Worm (Caenorhabditis elegans) whole organism, L3 larva: ENCODE data around the gene spp-28.

Experiments used
- fos-1 ChIP-seq: fragments of 150-350 bp; optimal IDR thresholded peaks from 2 replicates; lab custom pipeline; 2014; ENCODE audit warnings: missing biosample characterization, missing genetic modification characterization
- lin-39 ChIP-seq: fragments of 150-350 bp; optimal IDR thresholded peaks from 2 replicates; lab custom pipeline; 2018; ENCODE audit warnings: missing biosample characterization, missing genetic modification reagents, missing genetic modification characterization
- nfya-1 ChIP-seq: sonication (generic microtip); optimal IDR thresholded peaks from 2 replicates; lab custom pipeline; 2017; ENCODE audit warnings: missing genetic modification characterization, mild to moderate bottlenecking, missing compliant biosample characterization, antibody characterized with exemption, moderate library complexity; ENCODE audit not compliant: insufficient read depth
- nhr-11 ChIP-seq: fragments of 150-350 bp; optimal IDR thresholded peaks from 2 replicates; lab custom pipeline; 2014; ENCODE audit warnings: missing biosample characterization, missing genetic modification characterization
- nhr-23 ChIP-seq: fragments of 150-350 bp; optimal IDR thresholded peaks from 2 replicates; lab custom pipeline; 2014; ENCODE audit warnings: missing biosample characterization, missing genetic modification reagents, missing genetic modification characterization
- nhr-237 ChIP-seq: fragments of 150-350 bp; optimal IDR thresholded peaks from 2 replicates; lab custom pipeline; 2014; ENCODE audit warnings: missing biosample characterization, missing genetic modification characterization
- nhr-28 ChIP-seq: fragments of 150-350 bp; optimal IDR thresholded peaks from 2 replicates; lab custom pipeline; 2014; ENCODE audit warnings: missing biosample characterization, missing genetic modification characterization

DNA sequence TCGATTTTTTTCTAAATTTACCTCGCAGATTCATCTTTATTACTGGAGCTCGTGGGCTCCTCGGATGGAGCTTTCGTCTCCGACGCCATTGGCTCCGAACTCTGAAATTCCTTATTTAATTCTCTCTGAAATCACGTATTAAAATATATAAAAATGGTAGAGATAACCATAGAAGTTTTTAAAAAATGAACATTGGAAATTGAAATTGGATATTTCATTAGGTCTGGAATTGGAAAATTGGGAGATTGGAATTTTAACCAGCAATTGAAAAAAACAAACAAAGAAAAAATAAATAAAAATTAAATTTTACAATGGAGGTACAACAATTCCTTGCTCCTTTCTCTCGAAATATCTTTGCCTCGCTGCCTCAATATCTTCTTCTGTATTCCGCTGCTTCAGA is 23.4 kb downstream of the spp-28 start, which contains the start of gene rnf-5:
- TF ChIP-seq nhr-237 (tag; lab: Kevin White, UChicago) (no peak), nhr-23 (tag; lab: Kevin White, UChicago) (no peak), nhr-28 (tag; lab: Kevin White, UChicago) (no peak), nfya-1 (tag; lab: Kevin White, UChicago) (no peak), lin-39 (no peak), nhr-11 (tag; lab: Kevin White, UChicago) (no peak), fos-1 (no peak)
